Fruit fly (Drosophila melanogaster): ENCODE results near the gene vari.

DNA sequence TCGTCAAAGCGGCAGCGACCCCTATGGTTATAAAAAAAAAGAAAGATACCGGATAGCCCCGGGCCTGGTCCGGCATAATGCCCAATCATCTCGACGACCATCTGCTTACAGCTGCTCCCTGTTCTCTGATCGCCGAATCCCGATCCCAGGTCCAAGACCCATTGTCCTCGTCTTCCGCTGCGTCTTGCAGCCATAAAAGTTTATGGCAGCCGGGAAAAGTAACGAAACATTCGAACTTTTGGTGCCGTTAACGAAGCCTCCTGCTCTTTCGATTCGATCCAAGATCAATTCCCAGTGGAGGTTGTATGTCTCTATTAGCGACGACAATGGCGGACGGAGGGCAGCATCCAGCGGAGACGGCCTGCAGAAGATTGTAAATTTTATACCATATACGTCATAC is 11.5 kb downstream of the vari start:
- TF ChIP-seq CG8478 (optimal IDR thresholded peaks at IDR 0.05) (no peak), CTCF (optimal IDR thresholded peaks at IDR 0.05) (no peak)

Measured in S2 (cell line).